Worm (Caenorhabditis elegans) whole organism, L2 larva: ENCODE data around the gene R04A9.3.

Experiments used
- R02D3.7 ChIP-seq: fragments of 150-350 bp; optimal IDR thresholded peaks from 2 replicates; lab custom pipeline; 2014; ENCODE audit warnings: missing biosample characterization, missing genetic modification characterization
- ZK546.5 ChIP-seq: sonication (generic microtip); optimal IDR thresholded peaks from 2 replicates; lab custom pipeline; 2017; ENCODE audit warnings: missing biosample characterization, missing genetic modification characterization
- blmp-1 ChIP-seq: sonication (generic microtip); optimal IDR thresholded peaks from 2 replicates; lab custom pipeline; 2017; ENCODE audit warnings: missing genetic modification characterization, mild to moderate bottlenecking, missing compliant biosample characterization, antibody characterized with exemption, moderate library complexity; ENCODE audit not compliant: insufficient read depth
- elt-1 ChIP-seq: fragments of 150-350 bp; optimal IDR thresholded peaks from 2 replicates; lab custom pipeline; 2014; ENCODE audit warnings: missing biosample characterization, missing genetic modification characterization
- lin-39 ChIP-seq: fragments of 150-350 bp; optimal IDR thresholded peaks from 2 replicates; lab custom pipeline; 2014; ENCODE audit warnings: missing biosample characterization, missing genetic modification reagents, missing genetic modification characterization
- mdl-1 ChIP-seq, 2 experiments: fragments of 150-350 bp in 1 of 2; sonication (generic microtip) in 1 of 2; optimal IDR thresholded peaks; 2 replicates each; lab custom pipeline; 2017; ENCODE audit warnings: missing biosample characterization in 2 of 2, missing genetic modification characterization in 2 of 2
- nhr-10 ChIP-seq: sonication (generic microtip); optimal IDR thresholded peaks from 2 replicates; lab custom pipeline; 2017; ENCODE audit warnings: missing biosample characterization, missing genetic modification characterization
- nhr-11 ChIP-seq: fragments of 150-350 bp; optimal IDR thresholded peaks from 2 replicates; lab custom pipeline; 2014; ENCODE audit warnings: missing biosample characterization, missing genetic modification characterization
- nhr-129 ChIP-seq: fragments of 150-350 bp; optimal IDR thresholded peaks from 2 replicates; lab custom pipeline; 2014; ENCODE audit warnings: missing biosample characterization, missing genetic modification characterization
- nhr-23 ChIP-seq: fragments of 150-350 bp; optimal IDR thresholded peaks from 2 replicates; lab custom pipeline; 2014; ENCODE audit warnings: missing biosample characterization, missing genetic modification reagents, missing genetic modification characterization
- sma-3 ChIP-seq: sonication (generic microtip); optimal IDR thresholded peaks from 2 replicates; lab custom pipeline; 2016; ENCODE audit warnings: missing genetic modification reagents, missing genetic modification characterization, missing compliant biosample characterization
- snpc-4 ChIP-seq: fragments of 150-350 bp; optimal IDR thresholded peaks from 2 replicates; lab custom pipeline; 2014; ENCODE audit warnings: missing biosample characterization, missing genetic modification characterization
- unc-62 ChIP-seq: fragments of 150-350 bp; optimal IDR thresholded peaks from 2 replicates; lab custom pipeline; 2014; ENCODE audit warnings: missing biosample characterization, missing genetic modification reagents, missing genetic modification characterization
- zag-1 ChIP-seq: fragments of 150-350 bp; optimal IDR thresholded peaks from 2 replicates; lab custom pipeline; 2014; ENCODE audit warnings: missing biosample characterization, missing genetic modification characterization

DNA sequence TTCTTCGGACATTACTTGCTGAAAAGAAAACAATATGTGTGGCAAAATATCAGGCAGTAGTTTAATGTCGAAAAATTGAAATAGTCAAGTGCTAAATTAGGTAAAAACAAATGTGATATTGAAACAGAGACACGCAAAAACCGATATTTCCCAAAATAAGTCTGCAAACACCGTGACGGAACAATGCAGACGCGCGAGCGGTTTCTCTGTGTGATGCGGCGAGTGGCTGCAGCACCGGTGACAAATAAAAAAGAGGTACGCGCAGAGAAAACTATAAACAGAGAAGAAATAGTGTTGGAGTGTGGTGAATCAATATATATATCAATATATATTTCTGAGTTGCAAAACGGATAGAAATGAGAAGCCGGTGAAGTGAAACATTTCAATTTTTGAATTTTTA is 2.3 kb upstream of the R04A9.3 start, which contains the start of gene ife-2:
- TF ChIP-seq nhr-23 (tag; lab: Kevin White, UChicago) (no peak), snpc-4 (peak; percentile 18), nhr-10 (tag; lab: Kevin White, UChicago) (no peak), sma-3 (peak; percentile 72), lin-39 (tag; lab: Kevin White, UChicago) (no peak), zag-1 (tag; lab: Kevin White, UChicago) (no peak), unc-62 (GFP tag; lab: Kevin White, UChicago) (no peak), R02D3.7 (tag; lab: Kevin White, UChicago) (no peak), nhr-129 (peak; percentile 58), ZK546.5 (tag; lab: Kevin White, UChicago) (no peak), blmp-1 (tag; lab: Kevin White, UChicago) (no peak), nhr-11 (tag; lab: Kevin White, UChicago) (no peak), mdl-1 (tag; optimal IDR thresholded peaks at IDR 0.05; lab: Kevin White, UChicago) (no peak), elt-1 (tag; lab: Kevin White, UChicago) (no peak)
